Worm (Caenorhabditis elegans) whole organism, L4/young adult: ENCODE measurements around the gene F28B12.1.

ENCODE experiments used
- dao-5 ChIP-seq: sonication (generic microtip); optimal IDR thresholded peaks from 2 replicates; lab custom pipeline; 2016; ENCODE audit warnings: missing genotype, missing genetic modification characterization, moderate library complexity, missing compliant biosample characterization
- him-1 ChIP-seq: sonication (generic microtip); optimal IDR thresholded peaks from 2 replicates; lab custom pipeline; 2016; ENCODE audit warnings: missing genotype, missing genetic modification reagents, missing genetic modification characterization, missing compliant biosample characterization

DNA sequence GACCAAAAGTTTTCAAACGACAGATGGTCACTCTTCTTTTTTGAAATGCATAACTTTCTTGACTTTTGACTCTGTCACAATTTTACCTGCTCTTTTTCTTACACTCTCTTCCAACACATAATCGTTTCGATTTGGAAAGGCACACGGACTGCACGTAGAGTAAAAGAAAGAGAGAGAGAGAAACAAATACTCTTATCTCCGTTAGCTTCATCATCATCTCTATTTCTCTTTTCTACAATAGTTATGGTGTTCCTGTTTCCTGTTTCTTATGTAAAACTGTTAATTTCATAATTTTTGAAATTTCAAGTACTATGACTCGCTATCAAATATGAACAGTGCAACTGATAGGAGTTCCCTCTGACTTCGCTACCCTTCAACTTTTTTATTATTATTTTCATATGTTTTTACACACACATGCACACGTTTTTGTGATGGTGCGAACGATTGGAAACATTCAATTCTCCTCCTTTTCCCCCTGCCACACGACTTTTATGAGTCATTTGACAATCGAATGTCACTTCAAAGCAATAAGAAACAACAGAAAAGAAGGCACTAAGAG lies 12.6 kb upstream of the F28B12.1 start:
- no peak for TF ChIP-seq him-1 (tag; lab: Kevin White, UChicago)
- TF ChIP-seq dao-5 (tag; lab: Kevin White, UChicago) = no peak
